Fruit fly (Drosophila melanogaster) whole organism, embryonic: Measurements from ENCODE around the gene CG5087.

Experiments
- Atf3 ChIP-seq: fragments of 200-800 bp; sonication (Bioruptor generic); optimal IDR thresholded peaks from 3 replicates; lab custom pipeline; 2016; ENCODE audit warnings: missing biosample characterization, missing genetic modification characterization
- CG10959 ChIP-seq: fragments of 200-800 bp; sonication (Bioruptor generic); IDR thresholded peaks from 2 replicates; pipeline ENCODE4 v1.3.6; 2022; ENCODE audit warnings: missing biosample characterization, missing genetic modification characterization
- CG11398 ChIP-seq: fragments of 200-800 bp; sonication (Bioruptor generic); optimal IDR thresholded peaks from 2 replicates; lab custom pipeline; 2016; ENCODE audit warnings: missing biosample characterization, missing genetic modification characterization
- CG12104 ChIP-seq: fragments of 200-800 bp; sonication (Bioruptor generic); optimal IDR thresholded peaks from 3 replicates; lab custom pipeline; 2016; ENCODE audit warnings: missing biosample characterization, missing genetic modification characterization
- CG14014 ChIP-seq: fragments of 200-800 bp; sonication (Bioruptor generic); IDR thresholded peaks from 2 replicates; pipeline ENCODE4 v1.3.6; 2022; ENCODE audit warnings: missing biosample characterization, missing genetic modification characterization
- CG14667 ChIP-seq: fragments of 200-800 bp; sonication (Bioruptor generic); IDR thresholded peaks from 2 replicates; pipeline ENCODE4 v1.3.6; 2022; ENCODE audit warnings: missing biosample characterization, missing genetic modification characterization
- CG17612 ChIP-seq: fragments of 200-800 bp; sonication (Bioruptor generic); IDR thresholded peaks from 2 replicates; pipeline ENCODE4 v1.3.6; 2022; ENCODE audit warnings: missing biosample characterization, missing genetic modification characterization
- CG30020 ChIP-seq: fragments of 200-800 bp; optimal IDR thresholded peaks from 2 replicates; lab custom pipeline; 2019; ENCODE audit warnings: missing biosample characterization, mild to moderate bottlenecking, missing genetic modification characterization, moderate library complexity
- CG30403 ChIP-seq: fragments of 200-800 bp; sonication (Bioruptor generic); optimal IDR thresholded peaks from 3 replicates; lab custom pipeline; 2016; ENCODE audit warnings: missing biosample characterization, missing genetic modification characterization
- CG3281 ChIP-seq: fragments of 200-800 bp; sonication (Bioruptor generic); optimal IDR thresholded peaks from 3 replicates; lab custom pipeline; 2017; ENCODE audit warnings: missing biosample characterization, mild to moderate bottlenecking, missing genetic modification characterization
- CG34422 ChIP-seq: fragments of 200-800 bp; sonication (Bioruptor generic); IDR thresholded peaks from 3 replicates; pipeline ENCODE4 v1.3.6; 2022; ENCODE audit warnings: missing biosample characterization, missing genetic modification characterization
- CG4360 ChIP-seq: fragments of 200-800 bp; sonication (Bioruptor generic); IDR thresholded peaks from 2 replicates; pipeline ENCODE4 v1.3.6; 2022; ENCODE audit warnings: missing biosample characterization, missing genetic modification characterization
- CG6813 ChIP-seq: fragments of 200-800 bp; sonication (Bioruptor generic); optimal IDR thresholded peaks from 2 replicates; lab custom pipeline; 2017; ENCODE audit warnings: missing biosample characterization, missing genetic modification characterization, mild to moderate bottlenecking, moderate library complexity, missing genetic modification reagents
- CG6854 ChIP-seq: fragments of 200-800 bp; sonication (Bioruptor generic); optimal IDR thresholded peaks from 3 replicates; lab custom pipeline; 2017; ENCODE audit warnings: missing biosample characterization, mild to moderate bottlenecking, missing genetic modification characterization
- CG7372 ChIP-seq: fragments of 200-800 bp; sonication (Bioruptor generic); IDR thresholded peaks from 2 replicates; pipeline ENCODE4 v1.3.6; 2022; ENCODE audit warnings: missing biosample characterization, missing genetic modification characterization
- CG7839 ChIP-seq: fragments of 200-800 bp; sonication (Bioruptor generic); optimal IDR thresholded peaks from 3 replicates; lab custom pipeline; 2018; ENCODE audit warnings: missing biosample characterization, mild to moderate bottlenecking, missing genetic modification characterization, moderate library complexity
- CG8089 ChIP-seq: fragments of 200-800 bp; sonication (Bioruptor generic); optimal IDR thresholded peaks from 3 replicates; lab custom pipeline; 2016; ENCODE audit warnings: missing biosample characterization, missing genetic modification characterization
- CG8924 ChIP-seq: fragments of 200-800 bp; optimal IDR thresholded peaks from 3 replicates; lab custom pipeline; 2019; ENCODE audit warnings: missing biosample characterization, mild to moderate bottlenecking, missing genetic modification characterization, moderate library complexity
- CTCF ChIP-seq: fragments of 200-800 bp; sonication (Bioruptor generic); optimal IDR thresholded peaks from 2 replicates; lab custom pipeline; 2017; ENCODE audit warnings: missing biosample characterization, mild to moderate bottlenecking, missing genetic modification characterization, moderate library complexity
- D19A ChIP-seq: fragments of 200-800 bp; optimal IDR thresholded peaks from 3 replicates; lab custom pipeline; 2019; ENCODE audit warnings: missing biosample characterization, mild to moderate bottlenecking, missing genetic modification characterization, moderate library complexity
- Ets97D ChIP-seq: fragments of 200-800 bp; sonication (Bioruptor generic); optimal IDR thresholded peaks from 3 replicates; lab custom pipeline; 2016; ENCODE audit warnings: missing biosample characterization, missing genetic modification characterization
- HLH3B ChIP-seq: fragments of 200-800 bp; sonication (Bioruptor generic); IDR thresholded peaks from 2 replicates; pipeline ENCODE4 v1.3.6; 2022; ENCODE audit warnings: missing biosample characterization, missing genetic modification characterization
- HLH4C ChIP-seq: fragments of 200-800 bp; sonication (Bioruptor generic); IDR thresholded peaks from 3 replicates; pipeline ENCODE4 v1.3.6; 2022; ENCODE audit warnings: missing biosample characterization, missing genetic modification characterization; ENCODE audit not compliant: partially characterized antibody
- HLHmδ ChIP-seq: fragments of 200-800 bp; sonication (Bioruptor generic); optimal IDR thresholded peaks from 2 replicates; lab custom pipeline; 2018; ENCODE audit warnings: missing biosample characterization, mild to moderate bottlenecking, missing genetic modification characterization, moderate library complexity
- HmgD ChIP-seq: fragments of 200-800 bp; sonication (Bioruptor generic); optimal IDR thresholded peaks from 3 replicates; lab custom pipeline; 2016; ENCODE audit warnings: missing biosample characterization, missing genetic modification characterization
- Nf-YA ChIP-seq: fragments of 200-800 bp; sonication (Bioruptor generic); IDR thresholded peaks from 2 replicates; pipeline ENCODE4 v1.3.6; 2022; ENCODE audit warnings: missing biosample characterization, missing genetic modification characterization
- Rfx ChIP-seq: fragments of 200-800 bp; sonication (Bioruptor generic); IDR thresholded peaks from 2 replicates; pipeline ENCODE4 v1.3.6; 2022; ENCODE audit warnings: missing biosample characterization, missing genetic modification characterization
- Ssrp ChIP-seq: fragments of 200-800 bp; sonication (Bioruptor generic); optimal IDR thresholded peaks from 2 replicates; lab custom pipeline; 2018; ENCODE audit warnings: missing biosample characterization, mild to moderate bottlenecking, missing genetic modification characterization, moderate library complexity
- Taf1 ChIP-seq: fragments of 200-800 bp; sonication (Bioruptor generic); IDR thresholded peaks from 2 replicates; pipeline ENCODE4 v1.3.6; 2022; ENCODE audit warnings: missing biosample characterization, missing genetic modification characterization
- Tbp ChIP-seq: fragments of >200 bp; optimal IDR thresholded peaks from 2 replicates; lab custom pipeline; 2018; ENCODE audit warnings: missing biosample characterization, missing genetic modification characterization
- al ChIP-seq: fragments of 200-800 bp; sonication (Bioruptor generic); IDR thresholded peaks from 2 replicates; pipeline ENCODE4 v1.3.6; 2022; ENCODE audit warnings: missing biosample characterization, missing genetic modification characterization
- bowl ChIP-seq: fragments of 200-800 bp; sonication (Bioruptor generic); IDR thresholded peaks from 2 replicates; pipeline ENCODE4 v1.3.6; 2022; ENCODE audit warnings: missing biosample characterization, missing genetic modification characterization
- br ChIP-seq: fragments of >200 bp; optimal IDR thresholded peaks from 2 replicates; lab custom pipeline; 2017
- cato ChIP-seq: fragments of 200-800 bp; sonication (Bioruptor generic); optimal IDR thresholded peaks from 2 replicates; lab custom pipeline; 2016; ENCODE audit warnings: missing biosample characterization, missing genetic modification characterization, borderline replicate concordance
- en ChIP-seq: fragments of 200-800 bp; sonication (Bioruptor generic); optimal IDR thresholded peaks from 2 replicates; lab custom pipeline; 2016; ENCODE audit warnings: missing biosample characterization, missing genetic modification characterization
- exex ChIP-seq: fragments of 200-800 bp; sonication (Bioruptor generic); optimal IDR thresholded peaks from 4 replicates; lab custom pipeline; 2018; ENCODE audit warnings: missing biosample characterization, mild to moderate bottlenecking, missing genetic modification characterization, moderate library complexity
- fd96Cb ChIP-seq: fragments of 200-800 bp; sonication (Bioruptor generic); optimal IDR thresholded peaks from 2 replicates; lab custom pipeline; 2018; ENCODE audit warnings: missing biosample characterization, mild to moderate bottlenecking, missing genetic modification characterization, moderate library complexity
- h ChIP-seq: fragments of >200 bp; optimal IDR thresholded peaks from 2 replicates; lab custom pipeline; 2017
- ham ChIP-seq: fragments of 200-800 bp; sonication (Bioruptor generic); IDR thresholded peaks from 2 replicates; pipeline ENCODE4 v1.3.6; 2022; ENCODE audit warnings: missing biosample characterization, missing genetic modification characterization
- inv ChIP-seq: fragments of 200-800 bp; sonication (Bioruptor generic); IDR thresholded peaks from 2 replicates; pipeline ENCODE4 v1.3.6; 2022; ENCODE audit warnings: missing biosample characterization, missing genetic modification characterization; ENCODE audit not compliant: partially characterized antibody
- kni ChIP-seq: fragments of 200-800 bp; sonication (Bioruptor generic); optimal IDR thresholded peaks from 3 replicates; lab custom pipeline; 2017; ENCODE audit warnings: mild to moderate bottlenecking, missing biosample characterization, missing genetic modification reagents, missing genetic modification characterization
- lbe ChIP-seq: fragments of 200-800 bp; sonication (Bioruptor generic); optimal IDR thresholded peaks from 2 replicates; lab custom pipeline; 2016; ENCODE audit warnings: missing biosample characterization, mild to moderate bottlenecking, missing genetic modification characterization
- nau ChIP-seq: fragments of 200-800 bp; sonication (Bioruptor generic); optimal IDR thresholded peaks from 3 replicates; lab custom pipeline; 2017; ENCODE audit warnings: missing biosample characterization, mild to moderate bottlenecking, missing genetic modification characterization, missing genetic modification reagents
- nmo ChIP-seq: fragments of 200-800 bp; sonication (Bioruptor generic); optimal IDR thresholded peaks from 2 replicates; lab custom pipeline; 2018; ENCODE audit warnings: missing biosample characterization, mild to moderate bottlenecking, missing genetic modification characterization, moderate library complexity
- onecut ChIP-seq: fragments of 200-800 bp; sonication (Bioruptor generic); IDR thresholded peaks from 2 replicates; pipeline ENCODE4 v1.3.6; 2022; ENCODE audit warnings: missing biosample characterization, missing genetic modification characterization
- pb ChIP-seq: fragments of 200-800 bp; sonication (Bioruptor generic); optimal IDR thresholded peaks from 3 replicates; lab custom pipeline; 2016; ENCODE audit warnings: missing biosample characterization, missing genetic modification characterization
- pum ChIP-seq: fragments of 200-800 bp; sonication (Bioruptor generic); optimal IDR thresholded peaks from 2 replicates; lab custom pipeline; 2016; ENCODE audit warnings: missing biosample characterization, missing genetic modification characterization
- trem ChIP-seq: fragments of 200-800 bp; optimal IDR thresholded peaks from 3 replicates; lab custom pipeline; 2019; ENCODE audit warnings: missing biosample characterization, mild to moderate bottlenecking, missing genetic modification characterization, moderate library complexity
- vnd ChIP-seq: fragments of 200-800 bp; sonication (Bioruptor generic); IDR thresholded peaks from 3 replicates; pipeline ENCODE4 v1.3.6; 2022; ENCODE audit warnings: missing biosample characterization, missing genetic modification characterization; ENCODE audit not compliant: partially characterized antibody
- zfh2 ChIP-seq: fragments of 200-800 bp; sonication (Bioruptor generic); optimal IDR thresholded peaks from 2 replicates; lab custom pipeline; 2016; ENCODE audit warnings: missing biosample characterization, missing genetic modification characterization

CG5087 gene

dm6 chr3L:9011485-9012389 lies 13.8 kb downstream of the CG5087 start (continued):
- TF ChIP-seq h (lab: Kevin White, UChicago) (no peak), CG14667 (GFP tag; lab: Robert Waterston, UW) (peak; percentile 79), CG7372 (GFP tag; lab: Robert Waterston, UW) (peak; percentile 54), Taf1 (GFP tag; lab: Robert Waterston, UW) (no peak), CG30020 (tag; lab: Kevin White, UChicago) (no peak), CG8089 (peak; percentile 38), Tbp (GFP tag; lab: Kevin White, UChicago) (no peak), CG17612 (no peak), ham (GFP tag; lab: Robert Waterston, UW) (no peak), CG3281 (no peak), trem (tag; lab: Kevin White, UChicago) (peak; percentile 78), onecut (peak; percentile 71), bowl (GFP tag; lab: Robert Waterston, UW) (peak; percentile 38; the same call in 1 of the 2 replicates), CG6854 (GFP tag; lab: Kevin White, UChicago) (no peak), Ets97D (no peak), Rfx (GFP tag; lab: Robert Waterston, UW) (peak; percentile 46; the same call in 1 of the 2 replicates), vnd (GFP tag; lab: Robert Waterston, UW) (no peak), zfh2 (GFP tag; lab: Kevin White, UChicago) (no peak), inv (GFP tag; lab: Robert Waterston, UW) (no peak), CG12104 (peak; percentile 21), HLHmδ (GFP tag; lab: Kevin White, UChicago) (peak; percentile 20), al (no peak), HLH3B (peak; percentile 80), Ssrp (peak; percentile 72), CG8924 (tag; lab: Kevin White, UChicago) (peak; percentile 78), exex (tag; lab: Kevin White, UChicago) (no peak), pum (GFP tag; lab: Kevin White, UChicago) (peak; percentile 90), HmgD (GFP tag; lab: Kevin White, UChicago) (peak; percentile 31), CTCF (GFP tag; lab: Kevin White, UChicago) (no peak), lbe (GFP tag; lab: Kevin White, UChicago) (no peak), nau (GFP tag; lab: Kevin White, UChicago) (no peak), pb (GFP tag; lab: Kevin White, UChicago) (peak; percentile 72), en (GFP tag; lab: Kevin White, UChicago) (peak; percentile 78), CG4360 (GFP tag; lab: Robert Waterston, UW) (no peak; the same call in 1 of the 2 replicates), HLH4C (GFP tag; lab: Robert Waterston, UW) (no peak), Atf3 (peak; percentile 30), CG30403 (GFP tag; lab: Kevin White, UChicago) (peak; percentile 66), CG7839 (peak; percentile 71), nmo (GFP tag; lab: Kevin White, UChicago) (peak; percentile 83), Nf-YA (GFP tag; lab: Robert Waterston, UW) (peak; percentile 48; the same call in 1 of the 2 replicates), CG6813 (GFP tag; lab: Kevin White, UChicago) (peak; percentile 79), fd96Cb (tag; lab: Kevin White, UChicago) (peak; percentile 82), D19A (tag; lab: Kevin White, UChicago) (peak; percentile 71), CG34422 (GFP tag; lab: Robert Waterston, UW) (peak; percentile 65; the same call in 1 of the 3 replicates), CG10959 (GFP tag; lab: Robert Waterston, UW) (peak; percentile 95), CG11398 (GFP tag; lab: Kevin White, UChicago) (peak; percentile 16), cato (GFP tag; lab: Kevin White, UChicago) (peak; percentile 42), kni (GFP tag; lab: Kevin White, UChicago) (peak; percentile 56), CG14014 (peak; percentile 27; the same call in 1 of the 2 replicates), br (lab: Kevin White, UChicago) (no peak)
